In genomic region chrV:1621494-1621893, ce11 we compare ENCODE assay signal across 5 worm cellular contexts.
TF ChIP-seq lines count a peak whose summit lies in the region.

Gene nhr-117, minus strand, starts transcription at chrV:1621520.

TF ChIP-seq in whole organism, L1 larva, 84 proteins besides CTCF, POLR2A, EP300 and RAD21 (continues in another document):
- no peak for TF ChIP-seq alr-1 (tag; optimal IDR thresholded peaks at IDR 0.05; lab: Kevin White, UChicago; ENCODE audit: borderline replicate concordance)
- TF ChIP-seq sox-4 (tag; optimal IDR thresholded peaks at IDR 0.05; lab: Kevin White, UChicago) = no peak
- TF ChIP-seq elt-2 (tag; optimal IDR thresholded peaks at IDR 0.05; lab: Kevin White, UChicago) = no peak
- TF ChIP-seq ceh-8 (GFP tag; optimal IDR thresholded peaks at IDR 0.05; lab: Kevin White, UChicago) = no peak
- TF ChIP-seq efl-1 (optimal IDR thresholded peaks at IDR 0.05; lab: Kevin White, UChicago) = no peak
- TF ChIP-seq efl-1 (GFP tag; optimal IDR thresholded peaks at IDR 0.05 in 1 of 2; lab: Kevin White, UChicago) = peak in 1 of 2 experiments; percentile 81
- no peak for TF ChIP-seq nhr-237 (tag; optimal IDR thresholded peaks at IDR 0.05; lab: Kevin White, UChicago)
- no peak for TF ChIP-seq snu-23 (GFP tag; optimal IDR thresholded peaks at IDR 0.05; lab: Kevin White, UChicago)
- TF ChIP-seq nhr-28 (tag; optimal IDR thresholded peaks at IDR 0.05; lab: Kevin White, UChicago) = no peak
- TF ChIP-seq nhr-77 (tag; optimal IDR thresholded peaks at IDR 0.05; lab: Kevin White, UChicago) = no peak
- TF ChIP-seq ceh-82 (tag; optimal IDR thresholded peaks at IDR 0.05; lab: Kevin White, UChicago) = no peak
- TF ChIP-seq ces-1 (GFP tag; optimal IDR thresholded peaks at IDR 0.05; lab: Kevin White, UChicago) = no peak
- no peak for TF ChIP-seq nhr-85 (tag; lab: Kevin White, UChicago)
- TF ChIP-seq hlh-4 (tag; optimal IDR thresholded peaks at IDR 0.05; lab: Kevin White, UChicago) = no peak
- no peak for TF ChIP-seq nhr-47 (tag; optimal IDR thresholded peaks at IDR 0.05; lab: Kevin White, UChicago)
- TF ChIP-seq fkh-8 (tag; optimal IDR thresholded peaks at IDR 0.05; lab: Kevin White, UChicago) = no peak
- peak; percentile 2 for TF ChIP-seq nhr-20 (tag; optimal IDR thresholded peaks at IDR 0.05; lab: Kevin White, UChicago)
- peak in 1 of 2 experiments; percentile 14 for TF ChIP-seq lin-35 (GFP tag; optimal IDR thresholded peaks at IDR 0.05; lab: Kevin White, UChicago)
- peak; percentile 27 for TF ChIP-seq nhr-71 (tag; optimal IDR thresholded peaks at IDR 0.05; lab: Kevin White, UChicago)

TF ChIP-seq in whole organism, L2 larva, 48 proteins besides CTCF, POLR2A, EP300 and RAD21:
- TF ChIP-seq nhr-129 (tag; optimal IDR thresholded peaks at IDR 0.05; lab: Kevin White, UChicago) (peak; percentile 27), lin-11 (tag; optimal IDR thresholded peaks at IDR 0.05; lab: Kevin White, UChicago) (no peak), sma-3 (GFP tag; optimal IDR thresholded peaks at IDR 0.05; lab: Kevin White, UChicago) (no peak), aly-2 (tag; optimal IDR thresholded peaks at IDR 0.05; lab: Kevin White, UChicago) (no peak), peb-1 (tag; optimal IDR thresholded peaks at IDR 0.05; lab: Kevin White, UChicago) (no peak), C34F6.9 (tag; optimal IDR thresholded peaks at IDR 0.05; lab: Kevin White, UChicago) (peak; percentile 53), nhr-23 (tag; optimal IDR thresholded peaks at IDR 0.05; lab: Kevin White, UChicago) (no peak), unc-55 (GFP tag; optimal IDR thresholded peaks at IDR 0.05; lab: Kevin White, UChicago) (no peak), nhr-6 (tag; optimal IDR thresholded peaks at IDR 0.05; lab: Kevin White, UChicago) (no peak), gmeb-1 (tag; optimal IDR thresholded peaks at IDR 0.05; lab: Kevin White, UChicago) (peak; percentile 5), ceh-16 (tag; optimal IDR thresholded peaks at IDR 0.05; lab: Kevin White, UChicago) (no peak), skn-1 (tag; optimal IDR thresholded peaks at IDR 0.05; lab: Kevin White, UChicago) (no peak), F13H6.1 (tag; optimal IDR thresholded peaks at IDR 0.05; lab: Kevin White, UChicago) (no peak), zag-1 (tag; optimal IDR thresholded peaks at IDR 0.05; lab: Kevin White, UChicago) (no peak), unc-62 (GFP tag; optimal IDR thresholded peaks at IDR 0.05; lab: Kevin White, UChicago) (no peak)
TF ChIP-seq in whole organism, L2 larva: peak in this region for 3.

TF ChIP-seq in whole organism, L3 larva, 47 proteins besides CTCF, POLR2A, EP300 and RAD21:
- TF ChIP-seq pha-4 (tag; optimal IDR thresholded peaks at IDR 0.05; lab: Kevin White, UChicago) (peak; percentile 82), ZK546.5 (tag; optimal IDR thresholded peaks at IDR 0.05; lab: Kevin White, UChicago) (peak; percentile 2), ztf-4 (tag; optimal IDR thresholded peaks at IDR 0.05; lab: Kevin White, UChicago) (no peak), elt-2 (tag; optimal IDR thresholded peaks at IDR 0.05; lab: Kevin White, UChicago) (peak; percentile 43), mml-1 (tag; optimal IDR thresholded peaks at IDR 0.05; lab: Kevin White, UChicago) (no peak), elt-3 (tag; optimal IDR thresholded peaks at IDR 0.05; lab: Kevin White, UChicago) (no peak), egl-5 (tag; optimal IDR thresholded peaks at IDR 0.05; lab: Kevin White, UChicago) (no peak)

TF ChIP-seq in whole organism, L4 larva, 104 proteins besides CTCF, POLR2A, EP300 and RAD21:
- TF ChIP-seq egl-27 (tag; optimal IDR thresholded peaks at IDR 0.05; lab: Kevin White, UChicago) = no peak
- no peak for TF ChIP-seq daf-16 (GFP tag; optimal IDR thresholded peaks at IDR 0.05; lab: Kevin White, UChicago)
- TF ChIP-seq daf-16 (tag; optimal IDR thresholded peaks at IDR 0.05; lab: Kevin White, UChicago) = peak; percentile 83
- peak; percentile 29 for TF ChIP-seq hlh-11 (tag; optimal IDR thresholded peaks at IDR 0.05; lab: Kevin White, UChicago)
- TF ChIP-seq skn-1 (tag; optimal IDR thresholded peaks at IDR 0.05; lab: Kevin White, UChicago) = no peak
- peak; percentile 25 for TF ChIP-seq nhr-77 (tag; optimal IDR thresholded peaks at IDR 0.05; lab: Kevin White, UChicago)
- no peak for TF ChIP-seq spr-3 (GFP tag; optimal IDR thresholded peaks at IDR 0.05; lab: Kevin White, UChicago)
- no peak for TF ChIP-seq mdt-29 (GFP tag; IDR thresholded peaks at IDR 0.05; lab: Robert Waterston, UW)
- TF ChIP-seq hlh-30 (tag; optimal IDR thresholded peaks at IDR 0.05; lab: Kevin White, UChicago; ENCODE audit: insufficient read depth) = peak; percentile 48
TF ChIP-seq in whole organism, L4 larva: peak in this region for 4.

TF ChIP-seq in whole organism, young adult, 124 proteins besides CTCF, POLR2A, EP300 and RAD21:
- TF ChIP-seq attf-5 (GFP tag; optimal IDR thresholded peaks at IDR 0.05; lab: Kevin White, UChicago) (peak; percentile 1), F37B4.10 (GFP tag; IDR thresholded peaks at IDR 0.05; lab: Robert Waterston, UW) (no peak), cebp-1 (GFP tag; IDR thresholded peaks at IDR 0.05; lab: Robert Waterston, UW) (peak; percentile 86), cebp-1 (tag; optimal IDR thresholded peaks at IDR 0.05; lab: Kevin White, UChicago) (peak; percentile 95)
